Worm (Caenorhabditis elegans) whole organism, late embryonic: ENCODE data around the gene basl-1.

Source experiments
- ama-1 ChIP-seq: fragments of 150-350 bp; optimal IDR thresholded peaks from 2 replicates; lab custom pipeline; 2014
- ceh-45 ChIP-seq: fragments of 200-800 bp; sonication (Bioruptor generic); IDR thresholded peaks from 2 replicates; pipeline ENCODE4 v1.3.6; 2022; ENCODE audit warnings: missing genetic modification reagents, missing genetic modification characterization, missing compliant biosample characterization
- che-1 ChIP-seq: sonication (generic microtip); optimal IDR thresholded peaks from 2 replicates; lab custom pipeline; 2016; ENCODE audit warnings: mild to moderate bottlenecking, missing genetic modification characterization, missing compliant biosample characterization
- gmeb-2 ChIP-seq: sonication (generic microtip); optimal IDR thresholded peaks from 2 replicates; lab custom pipeline; 2016; ENCODE audit warnings: missing genetic modification characterization, inconsistent platforms, missing compliant biosample characterization
- hlh-30 ChIP-seq: sonication (generic microtip); optimal IDR thresholded peaks from 2 replicates; lab custom pipeline; 2017; ENCODE audit warnings: antibody characterized with exemption, missing genetic modification characterization, missing compliant biosample characterization; ENCODE audit not compliant: insufficient read depth
- nfya-1 ChIP-seq: sonication (generic microtip); optimal IDR thresholded peaks from 2 replicates; lab custom pipeline; 2017; ENCODE audit warnings: missing genetic modification characterization, mild to moderate bottlenecking, missing compliant biosample characterization, antibody characterized with exemption, moderate library complexity
- nhr-11 ChIP-seq: fragments of 150-350 bp; optimal IDR thresholded peaks from 2 replicates; lab custom pipeline; 2014; ENCODE audit warnings: missing biosample characterization, missing genetic modification characterization
- pat-9 ChIP-seq: fragments of 200-800 bp; sonication (Bioruptor generic); optimal IDR thresholded peaks from 2 replicates; lab custom pipeline; 2018; ENCODE audit warnings: mild to moderate bottlenecking, missing genetic modification characterization, moderate library complexity, missing compliant biosample characterization
- pax-1 ChIP-seq: fragments of 150-350 bp; optimal IDR thresholded peaks from 2 replicates; lab custom pipeline; 2014; ENCODE audit warnings: missing biosample characterization, missing genetic modification characterization
- ttx-3 ChIP-seq: sonication (generic microtip); optimal IDR thresholded peaks from 2 replicates; lab custom pipeline; 2016; ENCODE audit warnings: missing genetic modification reagents, missing genetic modification characterization, missing compliant biosample characterization
- unc-86 ChIP-seq: sonication (generic microtip); optimal IDR thresholded peaks from 2 replicates; lab custom pipeline; 2016; ENCODE audit warnings: missing genetic modification characterization, missing compliant biosample characterization

ce11 chrIII:5621236-5621635, 6.5 kb downstream of the basl-1 start:
- TF ChIP-seq gmeb-2 (tag; lab: Kevin White, UChicago): no peak
- TF ChIP-seq pat-9 (tag; lab: Kevin White, UChicago): no peak
- TF ChIP-seq hlh-30 (tag; lab: Kevin White, UChicago): peak; percentile 23
- TF ChIP-seq ttx-3: no peak
- TF ChIP-seq pax-1: no peak
- no peak for TF ChIP-seq unc-86 (tag; lab: Kevin White, UChicago)
- no peak for TF ChIP-seq ama-1
- TF ChIP-seq nfya-1: peak; percentile 76
- no peak for TF ChIP-seq che-1 (tag; lab: Kevin White, UChicago)
- TF ChIP-seq nhr-11: no peak
- TF ChIP-seq ceh-45 (GFP tag; lab: Robert Waterston, UW): no peak
